Fruit fly (Drosophila melanogaster): Measurements from ENCODE around the gene Lmpt.

The Lmpt gene

DNA sequence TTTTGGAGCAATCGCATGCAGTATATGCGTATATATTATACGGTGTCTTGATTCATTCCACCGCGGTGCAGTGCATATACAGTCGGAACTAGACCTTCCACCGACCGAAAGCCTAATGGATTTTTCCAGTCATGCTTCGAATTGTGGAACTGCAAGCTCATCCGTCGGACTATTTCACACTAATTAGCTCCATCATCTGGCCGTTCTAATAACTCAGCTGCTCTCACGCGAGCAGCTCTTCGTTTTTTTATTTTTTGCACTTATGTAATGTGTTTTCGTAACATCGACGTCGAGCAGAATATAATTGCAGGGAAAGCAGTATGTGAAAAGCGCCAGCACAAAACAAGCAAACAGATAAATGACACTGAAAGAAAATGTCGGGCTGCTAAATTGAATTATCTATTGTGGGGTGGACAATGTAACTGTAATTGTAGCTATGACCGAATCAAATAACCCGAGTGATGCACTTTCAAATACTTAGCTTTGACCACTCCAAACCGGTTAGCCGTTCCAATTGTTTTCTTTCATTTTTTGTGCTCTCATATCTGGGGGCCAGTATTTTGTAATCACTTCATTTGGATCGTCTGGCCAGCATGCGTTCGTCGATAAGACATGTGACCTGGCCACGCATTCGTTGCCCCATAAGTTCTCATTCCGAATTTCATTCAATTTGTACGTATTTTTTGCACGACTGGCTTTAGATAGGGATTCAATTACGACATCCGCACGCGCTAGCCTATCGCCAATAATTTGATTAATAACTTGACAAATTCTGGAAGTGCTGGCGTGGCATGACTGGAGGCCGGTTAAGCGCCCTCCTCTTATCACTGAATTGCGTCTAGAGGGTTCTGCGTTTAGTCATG, 92.7 kb downstream of the Lmpt start, which contains the start of gene Cpr73D:
TSS of gene Cpr73D (minus strand) at position 156 of the 863 bp plus-strand sequence.
- TF ChIP-seq CG14711 (tag; optimal IDR thresholded peaks at IDR 0.05) (no peak), pad (GFP tag; optimal IDR thresholded peaks at IDR 0.05) (no peak), kay (GFP tag; ENCODE audit: borderline replicate concordance) (peak; percentile 80), cnc (optimal IDR thresholded peaks at IDR 0.05) (peak in 1 of 2 experiments; percentile 25), CG1620 (GFP tag; optimal IDR thresholded peaks at IDR 0.05) (no peak), tj (GFP tag; optimal IDR thresholded peaks at IDR 0.05) (peak; percentile 17), CG7045 (GFP tag; optimal IDR thresholded peaks at IDR 0.05) (no peak)

- TF ChIP-seq CG12768 (GFP tag; optimal IDR thresholded peaks at IDR 0.05) (peak; percentile 23), Mnt (GFP tag; optimal IDR thresholded peaks at IDR 0.05) (peak; percentile 39), Crg-1 (GFP tag; optimal IDR thresholded peaks at IDR 0.05) (no peak), cic (GFP tag; optimal IDR thresholded peaks at IDR 0.05) (peak; percentile 66), kay (GFP tag; ENCODE audit: borderline replicate concordance) (peak; percentile 1)
Observed at dm6 chr3L:16958397-16959080, 93.4 kb downstream of the Lmpt start.

dm6 chr3L:16969652-16970109, 104.6 kb downstream of the Lmpt start, which contains the start of gene Exn:
Gene Exn, plus strand, starts transcription at chr3L:16970013.
- TF ChIP-seq CG12768 (GFP tag; optimal IDR thresholded peaks at IDR 0.05) (peak; percentile 83), Clk (GFP tag; optimal IDR thresholded peaks at IDR 0.05) (no peak), Hr96 (GFP tag; optimal IDR thresholded peaks at IDR 0.05) (no peak), cic (GFP tag; optimal IDR thresholded peaks at IDR 0.05) (peak; percentile 76), bab1 (GFP tag; optimal IDR thresholded peaks at IDR 0.05) (peak; percentile 77), CG33017 (tag; optimal IDR thresholded peaks at IDR 0.05) (peak; percentile 46), Crg-1 (GFP tag; optimal IDR thresholded peaks at IDR 0.05) (no peak), CG14711 (tag; optimal IDR thresholded peaks at IDR 0.05) (no peak), Mnt (GFP tag; optimal IDR thresholded peaks at IDR 0.05) (peak; percentile 66), kay (GFP tag; ENCODE audit: borderline replicate concordance) (no peak), ovo (GFP tag; optimal IDR thresholded peaks at IDR 0.05) (no peak), CG7101 (tag; optimal IDR thresholded peaks at IDR 0.05) (peak; percentile 28), CG11617 (GFP tag; optimal IDR thresholded peaks at IDR 0.05) (peak; percentile 42), pad (GFP tag; optimal IDR thresholded peaks at IDR 0.05) (peak; percentile 47), CG1620 (GFP tag; optimal IDR thresholded peaks at IDR 0.05) (peak; percentile 29), tj (GFP tag; optimal IDR thresholded peaks at IDR 0.05) (peak; percentile 1), CG7045 (GFP tag; optimal IDR thresholded peaks at IDR 0.05) (no peak), cnc (optimal IDR thresholded peaks at IDR 0.05) (no peak), toe (GFP tag; optimal IDR thresholded peaks at IDR 0.05) (no peak), CG5204 (GFP tag; optimal IDR thresholded peaks at IDR 0.05) (no peak)

- TF ChIP-seq tj (GFP tag; optimal IDR thresholded peaks at IDR 0.05) (peak; percentile 64), bab1 (GFP tag; optimal IDR thresholded peaks at IDR 0.05) (no peak), ovo (GFP tag; optimal IDR thresholded peaks at IDR 0.05) (no peak), CG7101 (tag; optimal IDR thresholded peaks at IDR 0.05) (no peak)
Observed at dm6 chr3L:16971611-16972359, 106.7 kb downstream of the Lmpt start.
